Worm (Caenorhabditis elegans) whole organism, L2 larva: ENCODE data around the gene spig-5.
"Not testable (repeated sequence)": the region's sequence is repeated elsewhere in the genome, so short reads cannot be mapped to it uniquely, and the experiment has no call there.

Experiments
- C34F6.9 ChIP-seq: fragments of 150-350 bp; optimal IDR thresholded peaks from 2 replicates; lab custom pipeline; 2014; ENCODE audit warnings: missing biosample characterization, missing genetic modification characterization
- F13H6.1 ChIP-seq: sonication (generic microtip); optimal IDR thresholded peaks from 2 replicates; lab custom pipeline; 2016; ENCODE audit warnings: missing genetic modification characterization, missing compliant biosample characterization
- R02D3.7 ChIP-seq: fragments of 150-350 bp; optimal IDR thresholded peaks from 2 replicates; lab custom pipeline; 2014; ENCODE audit warnings: missing biosample characterization, missing genetic modification characterization
- Y55F3AM.14 ChIP-seq: fragments of 200-800 bp; sonication (Bioruptor generic); optimal IDR thresholded peaks from 2 replicates; lab custom pipeline; 2018; ENCODE audit warnings: mild to moderate bottlenecking, missing genetic modification characterization, missing compliant biosample characterization
- alr-1 ChIP-seq: fragments of 150-350 bp; optimal IDR thresholded peaks from 2 replicates; lab custom pipeline; 2014; ENCODE audit warnings: missing biosample characterization, missing genetic modification characterization
- aly-2 ChIP-seq: fragments of 150-350 bp; optimal IDR thresholded peaks from 2 replicates; lab custom pipeline; 2014; ENCODE audit warnings: missing biosample characterization, missing genetic modification characterization
- ama-1 ChIP-seq: fragments of 150-350 bp; optimal IDR thresholded peaks from 2 replicates; lab custom pipeline; 2018; ENCODE audit warnings: inconsistent platforms
- blmp-1 ChIP-seq: sonication (generic microtip); optimal IDR thresholded peaks from 2 replicates; lab custom pipeline; 2017; ENCODE audit warnings: missing genetic modification characterization, mild to moderate bottlenecking, missing compliant biosample characterization, antibody characterized with exemption, moderate library complexity; ENCODE audit not compliant: insufficient read depth
- ceh-16 ChIP-seq: fragments of 150-350 bp; optimal IDR thresholded peaks from 2 replicates; lab custom pipeline; 2014; ENCODE audit warnings: missing biosample characterization, missing genetic modification characterization
- crh-2 ChIP-seq: sonication (generic microtip); optimal IDR thresholded peaks from 2 replicates; lab custom pipeline; 2017; ENCODE audit warnings: missing biosample characterization, missing genetic modification characterization
- dmd-4 ChIP-seq: sonication (generic microtip); optimal IDR thresholded peaks from 2 replicates; lab custom pipeline; 2017; ENCODE audit warnings: missing biosample characterization, missing genetic modification characterization
- egl-27 ChIP-seq: sonication (generic microtip); optimal IDR thresholded peaks from 3 replicates; lab custom pipeline; 2017; ENCODE audit warnings: missing biosample characterization, missing genetic modification reagents, missing genetic modification characterization
- elt-1 ChIP-seq: fragments of 150-350 bp; optimal IDR thresholded peaks from 2 replicates; lab custom pipeline; 2014; ENCODE audit warnings: missing biosample characterization, missing genetic modification characterization
- elt-3 ChIP-seq: sonication (generic microtip); optimal IDR thresholded peaks from 2 replicates; lab custom pipeline; 2017; ENCODE audit warnings: missing biosample characterization, missing genetic modification characterization
- fos-1 ChIP-seq: fragments of 150-350 bp; optimal IDR thresholded peaks from 2 replicates; lab custom pipeline; 2014; ENCODE audit warnings: missing biosample characterization, missing genetic modification characterization
- gmeb-1 ChIP-seq: fragments of 150-350 bp; optimal IDR thresholded peaks from 2 replicates; lab custom pipeline; 2014; ENCODE audit warnings: missing biosample characterization, missing genetic modification characterization
- lin-11 ChIP-seq: fragments of 150-350 bp; sonication (generic microtip); optimal IDR thresholded peaks from 2 replicates; lab custom pipeline; 2014; ENCODE audit warnings: missing biosample characterization, missing genetic modification characterization, inconsistent platforms, mixed read lengths
- lin-39 ChIP-seq: fragments of 150-350 bp; optimal IDR thresholded peaks from 2 replicates; lab custom pipeline; 2014; ENCODE audit warnings: missing biosample characterization, missing genetic modification reagents, missing genetic modification characterization
- mdl-1 ChIP-seq, 2 experiments: fragments of 150-350 bp in 1 of 2; sonication (generic microtip) in 1 of 2; optimal IDR thresholded peaks; 2 replicates each; lab custom pipeline; 2017; ENCODE audit warnings: missing biosample characterization in 2 of 2, missing genetic modification characterization in 2 of 2
- nhr-11 ChIP-seq: fragments of 150-350 bp; optimal IDR thresholded peaks from 2 replicates; lab custom pipeline; 2014; ENCODE audit warnings: missing biosample characterization, missing genetic modification characterization
- nhr-12 ChIP-seq: fragments of 150-350 bp; optimal IDR thresholded peaks from 2 replicates; lab custom pipeline; 2014; ENCODE audit warnings: missing biosample characterization, missing genetic modification characterization
- nhr-129 ChIP-seq: fragments of 150-350 bp; optimal IDR thresholded peaks from 2 replicates; lab custom pipeline; 2014; ENCODE audit warnings: missing biosample characterization, missing genetic modification characterization
- nhr-21 ChIP-seq: fragments of 150-350 bp; optimal IDR thresholded peaks from 2 replicates; lab custom pipeline; 2014; ENCODE audit warnings: missing biosample characterization, missing genetic modification characterization
- nhr-23 ChIP-seq: fragments of 150-350 bp; optimal IDR thresholded peaks from 2 replicates; lab custom pipeline; 2014; ENCODE audit warnings: missing biosample characterization, missing genetic modification reagents, missing genetic modification characterization
- nhr-25 ChIP-seq: fragments of 150-350 bp; sonication (generic microtip); optimal IDR thresholded peaks from 3 replicates; lab custom pipeline; 2014; ENCODE audit warnings: missing biosample characterization, missing genetic modification characterization
- nhr-6 ChIP-seq: fragments of 150-350 bp; optimal IDR thresholded peaks from 2 replicates; lab custom pipeline; 2014; ENCODE audit warnings: missing biosample characterization, missing genetic modification characterization
- nhr-77 ChIP-seq: fragments of 150-350 bp; optimal IDR thresholded peaks from 2 replicates; lab custom pipeline; 2014; ENCODE audit warnings: missing biosample characterization, missing genetic modification characterization
- peb-1 ChIP-seq: fragments of 150-350 bp; optimal IDR thresholded peaks from 2 replicates; lab custom pipeline; 2014; ENCODE audit warnings: missing biosample characterization, missing genetic modification characterization
- skn-1 ChIP-seq: sonication (generic microtip); optimal IDR thresholded peaks from 2 replicates; lab custom pipeline; 2017; ENCODE audit warnings: missing biosample characterization, missing genetic modification characterization
- sma-3 ChIP-seq: sonication (generic microtip); optimal IDR thresholded peaks from 2 replicates; lab custom pipeline; 2016; ENCODE audit warnings: missing genetic modification reagents, missing genetic modification characterization, missing compliant biosample characterization
- sma-9 ChIP-seq, 2 experiments: fragments of 150-350 bp in 1 of 2; sonication (generic microtip) in 1 of 2; optimal IDR thresholded peaks; 2 replicates each; lab custom pipeline; 2014 to 2016; ENCODE audit warnings: missing genetic modification characterization in 2 of 2, mild to moderate bottlenecking in 1 of 2, missing biosample characterization in 1 of 2, missing compliant biosample characterization in 1 of 2, missing genetic modification reagents in 1 of 2, moderate library complexity in 1 of 2
- snpc-4 ChIP-seq: fragments of 150-350 bp; optimal IDR thresholded peaks from 2 replicates; lab custom pipeline; 2014; ENCODE audit warnings: missing biosample characterization, missing genetic modification characterization
- zag-1 ChIP-seq: fragments of 150-350 bp; optimal IDR thresholded peaks from 2 replicates; lab custom pipeline; 2014; ENCODE audit warnings: missing biosample characterization, missing genetic modification characterization
- ztf-1 ChIP-seq: fragments of 200-800 bp; sonication (Bioruptor generic); conservative IDR thresholded peaks from 2 replicates; pipeline ENCODE4 v1.3.6; 2022; ENCODE audit warnings: missing genetic modification characterization, missing compliant biosample characterization
- ztf-11 ChIP-seq: sonication (generic microtip); optimal IDR thresholded peaks from 2 replicates; lab custom pipeline; 2017; ENCODE audit warnings: missing biosample characterization, missing genetic modification characterization

The spig-5 gene

DNA sequence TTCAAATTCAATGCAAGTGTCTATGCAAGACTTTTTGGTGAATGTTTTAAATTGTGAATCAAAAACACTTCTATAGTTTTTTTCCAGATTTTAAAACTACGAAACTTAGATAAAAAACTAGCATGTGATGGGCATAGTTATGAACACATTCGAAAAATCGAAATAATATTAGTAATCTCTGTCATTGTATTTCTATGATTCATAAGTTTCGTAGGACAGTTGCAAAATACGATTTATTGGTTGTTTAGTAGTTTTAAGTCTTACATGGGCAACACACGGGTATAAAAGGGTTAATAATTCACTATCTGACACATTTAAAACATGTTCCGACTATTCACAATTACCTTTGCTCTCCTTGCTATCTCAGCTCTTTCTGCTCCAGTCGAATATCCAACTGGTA lies at the start of gene spig-5:
TSS of gene spig-5 (plus strand) at position 301 of the 400 bp plus-strand sequence.
- TF ChIP-seq sma-9 (GFP tag; optimal IDR thresholded peaks at IDR 0.05; lab: Kevin White, UChicago); sma-9 (tag; optimal IDR thresholded peaks at IDR 0.05; lab: Kevin White, UChicago); ama-1 (lab: Kevin White, UChicago); lin-39: not testable (repeated sequence)
- TF ChIP-seq, all 48 proteins: peak for 0; not testable (repeated sequence) for 48

DNA sequence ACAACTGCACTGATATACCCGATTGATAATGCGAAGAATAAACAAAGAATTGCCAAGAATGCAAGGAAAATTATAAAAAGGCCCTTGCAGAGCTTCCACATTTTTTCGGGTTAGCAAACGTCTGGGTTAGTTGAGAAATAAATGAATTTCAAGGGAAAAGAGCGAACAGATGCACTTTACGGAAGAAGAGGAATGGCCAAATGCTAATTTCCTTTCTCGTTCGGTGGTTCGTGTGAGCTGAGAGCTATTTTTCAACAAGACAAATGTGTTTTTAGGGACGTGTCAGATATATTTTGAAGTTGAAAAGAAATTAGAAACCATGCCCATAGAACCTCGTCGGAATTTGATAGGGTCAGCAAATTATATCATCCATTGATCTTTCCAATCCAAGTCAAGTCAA lies 47.4 kb upstream of the spig-5 start, which contains the start of gene F40G12.2:
TSS of gene F40G12.2 (minus strand) at position 101 of the 400 bp plus-strand sequence.
- TF ChIP-seq nhr-11: no peak
- no peak for TF ChIP-seq blmp-1 (tag; lab: Kevin White, UChicago)
- TF ChIP-seq gmeb-1 (tag; lab: Kevin White, UChicago): no peak
- no peak for TF ChIP-seq skn-1
- no peak for TF ChIP-seq F13H6.1 (tag; lab: Kevin White, UChicago)
- no peak for TF ChIP-seq nhr-25
- TF ChIP-seq egl-27 (tag; lab: Kevin White, UChicago): no peak
- no peak for TF ChIP-seq crh-2
- no peak for TF ChIP-seq nhr-129 (tag; lab: Kevin White, UChicago)
- TF ChIP-seq fos-1 (tag; lab: Kevin White, UChicago): no peak
- no peak for TF ChIP-seq elt-1 (tag; lab: Kevin White, UChicago)

ce11 chrV:14267326-14267942 lies 40.8 kb upstream of the spig-5 start:
- TF ChIP-seq snpc-4 (tag; lab: Kevin White, UChicago) (peak; percentile 22), nhr-21 (tag; lab: Kevin White, UChicago) (no peak)

DNA sequence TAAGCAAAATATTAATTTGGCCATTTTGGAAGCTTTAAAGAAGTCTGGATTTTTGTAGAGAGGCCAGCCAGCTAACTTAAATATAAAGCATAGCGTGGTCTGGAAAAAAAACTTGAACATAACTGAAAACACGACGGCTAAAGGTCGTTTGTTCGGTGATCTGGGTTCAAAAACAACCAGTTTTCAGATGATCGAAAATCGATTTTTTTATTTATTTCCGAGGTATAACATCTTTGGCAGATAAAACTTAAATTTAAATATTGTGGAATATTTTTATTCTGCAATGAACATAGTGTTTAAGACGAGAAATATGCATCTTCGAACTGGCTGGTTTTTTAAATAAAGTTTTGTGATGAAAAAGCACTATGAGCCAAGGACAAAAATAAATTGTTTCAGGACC lies 39.6 kb upstream of the spig-5 start, which contains the start of gene F40G12.4:
TSS of gene F40G12.4 (minus strand) at position 101 of the 400 bp plus-strand sequence.
- no peak for TF ChIP-seq ztf-11 (tag; lab: Kevin White, UChicago)

- TF ChIP-seq Y55F3AM.14 (GFP tag; lab: Kevin White, UChicago) (no peak), snpc-4 (tag; lab: Kevin White, UChicago) (no peak), gmeb-1 (tag; lab: Kevin White, UChicago) (no peak), lin-11 (tag; lab: Kevin White, UChicago) (no peak), dmd-4 (no peak), ceh-16 (no peak), R02D3.7 (no peak), C34F6.9 (tag; lab: Kevin White, UChicago) (no peak), nhr-77 (no peak), nhr-23 (tag; lab: Kevin White, UChicago) (no peak), egl-27 (tag; lab: Kevin White, UChicago) (no peak), mdl-1 (tag; optimal IDR thresholded peaks at IDR 0.05; lab: Kevin White, UChicago) (no peak)
Observed at ce11 chrV:14270729-14271128, 37.5 kb upstream of the spig-5 start, which contains the start of gene F40G12.5. Gene F40G12.5, minus strand, starts transcription at chrV:14270829.

- TF ChIP-seq F13H6.1 (tag; lab: Kevin White, UChicago): no peak
- TF ChIP-seq nhr-12 (tag; lab: Kevin White, UChicago): no peak
- no peak for TF ChIP-seq ztf-11 (tag; lab: Kevin White, UChicago)
- TF ChIP-seq zag-1 (tag; lab: Kevin White, UChicago): no peak
- no peak for TF ChIP-seq blmp-1 (tag; lab: Kevin White, UChicago)
- TF ChIP-seq lin-11 (tag; lab: Kevin White, UChicago): no peak
- no peak for TF ChIP-seq alr-1 (tag; lab: Kevin White, UChicago)
- no peak for TF ChIP-seq ztf-1 (GFP tag; lab: Robert Waterston, UW)
- TF ChIP-seq sma-3 (GFP tag; lab: Kevin White, UChicago): no peak
- no peak for TF ChIP-seq aly-2 (tag; lab: Kevin White, UChicago)
- no peak for TF ChIP-seq gmeb-1 (tag; lab: Kevin White, UChicago)
- TF ChIP-seq elt-3: no peak
- no peak for TF ChIP-seq mdl-1 (tag; optimal IDR thresholded peaks at IDR 0.05; lab: Kevin White, UChicago)
- TF ChIP-seq dmd-4: no peak
- TF ChIP-seq peb-1 (tag; lab: Kevin White, UChicago): no peak
- TF ChIP-seq nhr-6 (tag; lab: Kevin White, UChicago): no peak
Observed at ce11 chrV:14273019-14273418, 35.2 kb upstream of the spig-5 start, which contains the start of gene F40G12.6. Gene F40G12.6, minus strand, starts transcription at chrV:14273119.
